Worm (Caenorhabditis elegans): ENCODE data around the gene pro-2.

DNA sequence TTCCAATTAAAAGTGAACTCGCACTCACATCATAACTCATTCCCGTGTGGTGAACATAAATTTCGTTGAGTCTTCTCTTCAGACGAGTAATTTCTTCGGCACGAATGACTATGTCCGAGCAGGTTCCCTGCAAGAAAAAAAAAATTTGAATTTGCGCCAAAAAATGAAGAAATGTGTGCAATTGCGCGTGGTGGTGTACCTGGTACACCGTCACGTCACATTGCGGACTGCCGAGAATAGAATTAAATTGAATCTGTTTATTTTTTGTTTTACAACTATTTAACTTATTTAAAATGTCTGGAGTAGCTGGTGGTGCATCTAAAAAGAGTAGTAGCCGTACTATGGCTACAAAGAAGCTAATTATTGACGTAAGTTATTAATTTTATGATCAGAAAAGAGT lies 44.0 kb downstream of the pro-2 start, which contains the start of gene mdt-22:
- TF ChIP-seq aly-2 (tag; optimal IDR thresholded peaks at IDR 0.05) (no peak), unc-62 (GFP tag; optimal IDR thresholded peaks at IDR 0.05) (no peak), fos-1 (tag; optimal IDR thresholded peaks at IDR 0.05) (no peak), ZK546.5 (tag; optimal IDR thresholded peaks at IDR 0.05) (no peak), fkh-2 (tag; optimal IDR thresholded peaks at IDR 0.05) (no peak), pqm-1 (tag; optimal IDR thresholded peaks at IDR 0.05) (no peak), nhr-11 (tag; optimal IDR thresholded peaks at IDR 0.05) (no peak), elt-1 (tag; optimal IDR thresholded peaks at IDR 0.05) (no peak), R02D3.7 (tag; optimal IDR thresholded peaks at IDR 0.05) (peak; percentile 73), mml-1 (tag; optimal IDR thresholded peaks at IDR 0.05) (no peak), ceh-16 (tag; optimal IDR thresholded peaks at IDR 0.05) (no peak)

Data from whole organism, L3 larva.